Worm (Caenorhabditis elegans) whole organism, mixed stage, embryonic: ENCODE results near the gene H20J04.9.

ENCODE experiments used
- bed-3 ChIP-seq: fragments of 200-800 bp; sonication (Bioruptor generic); optimal IDR thresholded peaks from 3 replicates; lab custom pipeline; 2018; ENCODE audit warnings: mild to moderate bottlenecking, missing genetic modification characterization, moderate library complexity, missing compliant biosample characterization
- blmp-1 ChIP-seq: fragments of 150-350 bp; optimal IDR thresholded peaks from 2 replicates; lab custom pipeline; 2014; ENCODE audit warnings: missing biosample characterization, missing genetic modification characterization
- ceh-39 ChIP-seq: fragments of 150-350 bp; optimal IDR thresholded peaks from 2 replicates; lab custom pipeline; 2014; ENCODE audit warnings: missing biosample characterization, missing genetic modification characterization
- ceh-43 ChIP-seq: fragments of 200-800 bp; sonication (Bioruptor generic); optimal IDR thresholded peaks from 2 replicates; lab custom pipeline; 2018; ENCODE audit warnings: mild to moderate bottlenecking, missing genetic modification characterization, moderate library complexity, missing compliant biosample characterization
- ceh-83 ChIP-seq: fragments of 200-800 bp; sonication (Bioruptor generic); optimal IDR thresholded peaks from 2 replicates; lab custom pipeline; 2018; ENCODE audit warnings: mild to moderate bottlenecking, missing genetic modification characterization, missing compliant biosample characterization
- ces-1 ChIP-seq: fragments of 150-350 bp; optimal IDR thresholded peaks from 2 replicates; lab custom pipeline; 2014; ENCODE audit warnings: missing biosample characterization, missing genetic modification reagents, missing genetic modification characterization
- drap-1 ChIP-seq: fragments of 200-800 bp; sonication (Bioruptor generic); optimal IDR thresholded peaks from 3 replicates; lab custom pipeline; 2018; ENCODE audit warnings: mild to moderate bottlenecking, missing genetic modification characterization, missing compliant biosample characterization
- elt-1 ChIP-seq: sonication (generic microtip); optimal IDR thresholded peaks from 2 replicates; lab custom pipeline; 2017; ENCODE audit warnings: missing genetic modification characterization, mild to moderate bottlenecking, missing compliant biosample characterization, antibody characterized with exemption, moderate library complexity, borderline replicate concordance; ENCODE audit not compliant: insufficient read depth
- flh-1 ChIP-seq: fragments of 200-800 bp; sonication (Bioruptor generic); optimal IDR thresholded peaks from 2 replicates; lab custom pipeline; 2018; ENCODE audit warnings: mild to moderate bottlenecking, missing genetic modification characterization, moderate library complexity, missing compliant biosample characterization
- ham-2 ChIP-seq: fragments of 200-800 bp; sonication (Bioruptor generic); optimal IDR thresholded peaks from 2 replicates; lab custom pipeline; 2018; ENCODE audit warnings: mild to moderate bottlenecking, missing genetic modification characterization, missing compliant biosample characterization
- hlh-1 ChIP-seq: fragments of 150-350 bp; optimal IDR thresholded peaks from 2 replicates; lab custom pipeline; 2014; ENCODE audit warnings: missing biosample characterization, missing genetic modification reagents, missing genetic modification characterization
- lin-13 ChIP-seq: fragments of 150-350 bp; optimal IDR thresholded peaks from 2 replicates; lab custom pipeline; 2014; ENCODE audit warnings: missing biosample characterization, missing genetic modification characterization
- lsy-2 ChIP-seq: fragments of 150-350 bp; optimal IDR thresholded peaks from 2 replicates; lab custom pipeline; 2014; ENCODE audit warnings: missing biosample characterization, missing genetic modification characterization
- mab-5 ChIP-seq: fragments of 150-350 bp; optimal IDR thresholded peaks from 2 replicates; lab custom pipeline; 2014; ENCODE audit warnings: missing biosample characterization, missing genetic modification characterization
- mep-1 ChIP-seq: fragments of 150-350 bp; optimal IDR thresholded peaks from 2 replicates; lab custom pipeline; 2017; ENCODE audit warnings: missing biosample characterization, missing genetic modification reagents, missing genetic modification characterization, inconsistent platforms
- mls-2 ChIP-seq: sonication (generic microtip); optimal IDR thresholded peaks from 2 replicates; lab custom pipeline; 2016; ENCODE audit warnings: mild to moderate bottlenecking, missing genetic modification characterization, moderate library complexity, missing compliant biosample characterization
- nhr-12 ChIP-seq: fragments of 150-350 bp; optimal IDR thresholded peaks from 2 replicates; lab custom pipeline; 2014; ENCODE audit warnings: missing biosample characterization, missing genetic modification characterization
- nhr-2 ChIP-seq: fragments of 150-350 bp; optimal IDR thresholded peaks from 2 replicates; lab custom pipeline; 2014; ENCODE audit warnings: missing biosample characterization, missing genetic modification characterization
- nhr-237 ChIP-seq: fragments of 150-350 bp; optimal IDR thresholded peaks from 2 replicates; lab custom pipeline; 2014; ENCODE audit warnings: missing biosample characterization, missing genetic modification characterization
- nhr-28 ChIP-seq: fragments of 150-350 bp; optimal IDR thresholded peaks from 2 replicates; lab custom pipeline; 2014; ENCODE audit warnings: missing biosample characterization, missing genetic modification characterization
- nhr-76 ChIP-seq: sonication (generic microtip); optimal IDR thresholded peaks from 2 replicates; lab custom pipeline; 2017; ENCODE audit warnings: missing biosample characterization, missing genetic modification characterization
- pha-4 ChIP-seq: fragments of 150-350 bp; optimal IDR thresholded peaks from 2 replicates; lab custom pipeline; 2018; ENCODE audit warnings: missing biosample characterization, missing genetic modification reagents, missing genetic modification characterization
- sem-2 ChIP-seq: fragments of 200-800 bp; sonication (Bioruptor generic); optimal IDR thresholded peaks from 2 replicates; lab custom pipeline; 2018; ENCODE audit warnings: mild to moderate bottlenecking, missing genetic modification characterization, missing compliant biosample characterization
- snpc-4 ChIP-seq: fragments of 150-350 bp; optimal IDR thresholded peaks from 2 replicates; lab custom pipeline; 2014; ENCODE audit warnings: missing biosample characterization, missing genetic modification characterization
- tbx-8 ChIP-seq: fragments of 200-800 bp; sonication (Bioruptor generic); optimal IDR thresholded peaks from 2 replicates; lab custom pipeline; 2018; ENCODE audit warnings: mild to moderate bottlenecking, missing genetic modification characterization, moderate library complexity, missing compliant biosample characterization
- unc-120 ChIP-seq: sonication (generic microtip); optimal IDR thresholded peaks from 2 replicates; lab custom pipeline; 2017; ENCODE audit warnings: missing genetic modification characterization, missing compliant biosample characterization; ENCODE audit not compliant: poor library complexity, severe bottlenecking
- unc-39 ChIP-seq: fragments of 150-350 bp; optimal IDR thresholded peaks from 2 replicates; lab custom pipeline; 2014; ENCODE audit warnings: missing biosample characterization, missing genetic modification characterization
- unc-62 ChIP-seq: fragments of 150-350 bp; optimal IDR thresholded peaks from 2 replicates; lab custom pipeline; 2014; ENCODE audit warnings: missing biosample characterization, missing genetic modification reagents, missing genetic modification characterization
- zip-8 ChIP-seq: fragments of 150-350 bp; optimal IDR thresholded peaks from 2 replicates; lab custom pipeline; 2014; ENCODE audit warnings: missing biosample characterization, missing genetic modification characterization
- ztf-11 ChIP-seq: fragments of 150-350 bp; optimal IDR thresholded peaks from 2 replicates; lab custom pipeline; 2014; ENCODE audit warnings: missing biosample characterization, missing genetic modification characterization

Gene H20J04.9

DNA sequence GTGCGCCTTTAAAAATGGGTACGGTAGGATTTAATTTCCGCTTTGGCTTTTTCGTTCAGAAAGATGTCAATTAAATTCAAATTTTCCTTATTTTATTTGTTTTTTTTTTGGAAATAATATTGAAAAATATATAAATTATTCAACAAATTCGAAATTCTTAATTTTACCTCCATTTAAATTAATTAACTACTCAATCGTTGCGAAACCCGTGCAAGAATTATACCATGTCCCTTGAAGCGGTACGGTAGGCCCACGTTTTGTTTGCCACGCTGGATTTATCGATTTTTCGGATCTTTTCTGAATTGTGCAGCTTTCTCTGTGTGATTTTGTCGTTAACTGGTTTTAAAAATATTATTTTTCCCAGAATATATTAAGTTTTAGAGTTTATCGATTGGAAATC, 30.5 kb upstream of the H20J04.9 start, which contains the start of gene Y52E8A.2:
Gene Y52E8A.2 (plus strand): TSS at position 382 of the 400 bp plus-strand sequence.
- TF ChIP-seq zip-8 (tag; lab: Kevin White, UChicago) (no peak), nhr-12 (tag; lab: Kevin White, UChicago) (no peak), mep-1 (no peak), sem-2 (GFP tag; lab: Kevin White, UChicago) (no peak), ceh-39 (tag; lab: Kevin White, UChicago) (no peak), nhr-2 (no peak), snpc-4 (tag; lab: Kevin White, UChicago) (no peak), unc-120 (tag; lab: Kevin White, UChicago) (no peak), mab-5 (tag; lab: Kevin White, UChicago) (no peak), ham-2 (GFP tag; lab: Kevin White, UChicago) (no peak), ces-1 (GFP tag; lab: Kevin White, UChicago) (no peak), nhr-76 (tag; lab: Kevin White, UChicago) (no peak), tbx-8 (GFP tag; lab: Kevin White, UChicago) (no peak)

DNA sequence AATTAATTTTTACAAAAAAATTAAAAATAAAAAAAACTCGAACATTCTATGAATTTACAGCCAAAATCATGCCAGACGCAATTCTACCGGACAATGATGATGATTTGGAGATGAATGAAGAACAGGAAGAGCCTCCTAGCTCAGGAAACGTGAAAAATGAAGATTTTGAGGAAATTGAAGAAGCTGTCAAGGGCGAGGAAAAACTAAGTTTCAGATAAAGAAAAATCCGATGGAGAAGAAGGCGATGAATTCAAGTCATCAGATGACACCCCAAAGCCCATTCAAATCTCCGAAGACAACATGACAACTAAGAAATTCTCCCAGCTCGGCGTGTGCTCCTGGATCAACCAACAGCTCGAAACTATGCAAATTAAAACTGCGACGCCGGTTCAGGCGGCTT, 29.2 kb upstream of the H20J04.9 start, which contains the start of gene Y52E8A.1:
Gene Y52E8A.1 (plus strand): TSS at position 301 of the 400 bp plus-strand sequence.
- no peak for TF ChIP-seq nhr-12 (tag; lab: Kevin White, UChicago)
- TF ChIP-seq ham-2 (GFP tag; lab: Kevin White, UChicago), result no peak
- TF ChIP-seq unc-62 (GFP tag; lab: Kevin White, UChicago), result no peak
- no peak for TF ChIP-seq nhr-237 (tag; lab: Kevin White, UChicago)

DNA sequence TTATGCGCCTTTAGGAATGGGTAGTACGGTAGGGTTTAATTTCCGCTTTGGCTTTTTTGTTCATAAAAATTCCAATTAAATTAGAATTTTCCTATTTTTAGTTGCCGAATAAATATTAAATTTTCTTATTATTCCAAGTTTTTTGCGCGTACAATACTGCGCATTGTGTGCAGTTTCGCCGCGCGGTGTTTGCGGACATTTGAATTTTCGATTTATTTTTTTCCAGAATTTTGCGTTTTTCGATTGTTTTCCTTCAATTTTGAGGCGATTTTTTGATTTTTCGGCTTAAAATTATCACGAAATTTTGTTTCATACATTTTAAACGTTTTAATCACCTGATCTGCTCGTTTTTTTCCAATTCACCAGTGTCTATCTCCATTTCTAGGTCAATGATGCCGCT, 28.1 kb upstream of the H20J04.9 start, which contains the start of gene H20J04.6:
Gene H20J04.6 (plus strand): TSS at position 386 of the 400 bp plus-strand sequence.
- TF ChIP-seq lsy-2, result peak; percentile 39
- no peak for TF ChIP-seq hlh-1 (tag; lab: Kevin White, UChicago)
- peak; percentile 13 for TF ChIP-seq ceh-83 (GFP tag; lab: Kevin White, UChicago)
- TF ChIP-seq ces-1 (GFP tag; lab: Kevin White, UChicago), result peak; percentile 18
- no peak for TF ChIP-seq ham-2 (GFP tag; lab: Kevin White, UChicago)
- no peak for TF ChIP-seq flh-1 (GFP tag; lab: Kevin White, UChicago)
- peak; percentile 29 for TF ChIP-seq mep-1

DNA sequence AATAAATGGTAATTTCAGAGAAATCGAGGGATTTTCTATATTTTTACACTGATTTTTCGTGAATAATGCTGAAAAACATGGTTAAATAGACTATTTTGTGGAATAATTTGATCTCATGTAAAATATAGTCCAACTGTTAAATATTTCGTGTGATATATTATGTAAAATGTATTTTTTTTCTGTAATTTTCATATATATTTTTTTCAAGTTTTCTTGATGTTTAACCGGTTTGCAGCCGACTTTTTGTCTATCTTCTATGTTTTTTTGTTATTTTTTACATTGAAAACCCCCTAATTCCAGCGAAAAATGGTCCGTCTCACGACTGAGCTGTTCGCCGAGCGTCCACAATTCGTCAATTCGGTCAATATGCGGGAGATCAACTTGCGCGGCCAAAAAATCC, 26.9 kb upstream of the H20J04.9 start, which contains the start of gene mog-2:
Gene mog-2 (plus strand): TSS at position 301 of the 400 bp plus-strand sequence.
- TF ChIP-seq nhr-12 (tag; lab: Kevin White, UChicago), result no peak
- TF ChIP-seq nhr-237 (tag; lab: Kevin White, UChicago), result no peak
- TF ChIP-seq ztf-11 (tag; lab: Kevin White, UChicago), result no peak
- TF ChIP-seq mls-2 (tag; lab: Kevin White, UChicago), result no peak
- TF ChIP-seq bed-3, result no peak
- TF ChIP-seq nhr-76 (tag; lab: Kevin White, UChicago), result no peak
- TF ChIP-seq flh-1 (GFP tag; lab: Kevin White, UChicago), result no peak
- TF ChIP-seq zip-8 (tag; lab: Kevin White, UChicago), result no peak
- TF ChIP-seq unc-120 (tag; lab: Kevin White, UChicago), result no peak
- TF ChIP-seq tbx-8 (GFP tag; lab: Kevin White, UChicago), result no peak

DNA sequence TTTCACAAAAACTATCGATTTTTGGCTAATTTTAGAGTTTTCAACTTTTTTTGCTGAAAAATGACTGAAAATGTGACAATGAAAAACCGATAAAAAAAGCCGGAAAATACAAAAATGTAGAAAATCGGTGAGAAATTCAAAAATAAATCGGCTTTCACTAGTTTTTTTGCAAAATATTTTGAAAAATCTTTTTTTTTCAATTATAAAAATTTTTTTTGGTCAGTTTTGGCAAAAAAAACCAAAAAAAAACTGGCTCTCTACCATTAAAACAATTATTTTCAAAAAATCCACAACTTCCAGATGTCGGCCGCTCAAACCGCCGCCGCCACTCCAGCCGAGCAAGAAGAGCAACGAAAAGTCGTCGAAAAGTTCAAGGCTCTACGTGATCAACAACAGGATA, 24.6 kb upstream of the H20J04.9 start, which contains the start of gene pfd-2:
Gene pfd-2 (plus strand): TSS at position 301 of the 400 bp plus-strand sequence.
- TF ChIP-seq ham-2 (GFP tag; lab: Kevin White, UChicago) (no peak), nhr-237 (tag; lab: Kevin White, UChicago) (no peak), bed-3 (no peak), lin-13 (tag; lab: Kevin White, UChicago) (no peak), ceh-39 (tag; lab: Kevin White, UChicago) (no peak), ceh-83 (GFP tag; lab: Kevin White, UChicago) (no peak), drap-1 (GFP tag; lab: Kevin White, UChicago) (no peak), sem-2 (GFP tag; lab: Kevin White, UChicago) (no peak), nhr-12 (tag; lab: Kevin White, UChicago) (no peak), elt-1 (no peak), nhr-2 (no peak), mls-2 (tag; lab: Kevin White, UChicago) (no peak), lsy-2 (no peak), ces-1 (GFP tag; lab: Kevin White, UChicago) (no peak), blmp-1 (tag; lab: Kevin White, UChicago) (no peak), mab-5 (tag; lab: Kevin White, UChicago) (no peak), nhr-28 (tag; lab: Kevin White, UChicago) (no peak)

DNA sequence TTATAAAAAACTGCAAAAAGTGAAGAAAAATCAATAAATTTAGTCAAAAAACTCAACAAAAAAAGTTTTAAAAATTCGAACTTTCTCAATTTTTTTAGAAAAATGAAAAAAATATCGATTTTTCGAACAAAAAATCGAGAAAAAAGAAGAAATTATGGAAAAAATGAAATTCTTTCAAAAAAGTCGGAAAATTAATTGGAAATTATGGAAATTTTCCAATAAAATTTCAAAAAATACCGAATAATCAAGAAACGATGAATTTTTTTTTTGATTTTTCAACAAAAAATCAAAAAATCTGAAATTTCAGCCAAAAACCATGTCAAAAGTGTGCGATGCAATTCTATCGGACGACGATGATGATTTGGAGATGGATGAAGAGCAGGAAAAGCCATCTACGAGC, 22.3 kb upstream of the H20J04.9 start, which contains the start of gene H20J04.4:
Gene H20J04.4 (plus strand): TSS at position 301 of the 400 bp plus-strand sequence.
- TF ChIP-seq unc-39 (tag; lab: Kevin White, UChicago), result no peak
- no peak for TF ChIP-seq mls-2 (tag; lab: Kevin White, UChicago)
- TF ChIP-seq ztf-11 (tag; lab: Kevin White, UChicago), result no peak
- TF ChIP-seq ceh-43 (GFP tag; lab: Kevin White, UChicago), result no peak
- no peak for TF ChIP-seq unc-62 (GFP tag; lab: Kevin White, UChicago)
- TF ChIP-seq snpc-4 (tag; lab: Kevin White, UChicago), result no peak
- no peak for TF ChIP-seq ces-1 (GFP tag; lab: Kevin White, UChicago)
- no peak for TF ChIP-seq nhr-12 (tag; lab: Kevin White, UChicago)
- TF ChIP-seq blmp-1 (tag; lab: Kevin White, UChicago), result no peak
- TF ChIP-seq ham-2 (GFP tag; lab: Kevin White, UChicago), result no peak
- no peak for TF ChIP-seq mab-5 (tag; lab: Kevin White, UChicago)
- no peak for TF ChIP-seq lin-13 (tag; lab: Kevin White, UChicago)
- no peak for TF ChIP-seq nhr-237 (tag; lab: Kevin White, UChicago)
- no peak for TF ChIP-seq sem-2 (GFP tag; lab: Kevin White, UChicago)
- TF ChIP-seq pha-4 (tag; lab: Kevin White, UChicago), result no peak
